Fruit fly (Drosophila melanogaster) whole organism, adult: ENCODE measurements around the gene CG7058.

Experiments used
- CG11617 ChIP-seq: fragments of 200-800 bp; sonication (Bioruptor generic); optimal IDR thresholded peaks from 2 replicates; lab custom pipeline; 2017; ENCODE audit warnings: mild to moderate bottlenecking, missing biosample characterization, missing genetic modification reagents, missing genetic modification characterization
- CG14711 ChIP-seq: fragments of 200-800 bp; sonication (Bioruptor generic); optimal IDR thresholded peaks from 2 replicates; lab custom pipeline; 2018; ENCODE audit warnings: missing biosample characterization, mild to moderate bottlenecking, missing genetic modification characterization, moderate library complexity
- CG1620 ChIP-seq: fragments of 200-800 bp; sonication (Bioruptor generic); optimal IDR thresholded peaks from 2 replicates; lab custom pipeline; 2016; ENCODE audit warnings: missing biosample characterization, missing genetic modification characterization
- CG7101 ChIP-seq: fragments of 200-800 bp; sonication (Bioruptor generic); optimal IDR thresholded peaks from 2 replicates; lab custom pipeline; 2018; ENCODE audit warnings: missing biosample characterization, mild to moderate bottlenecking, missing genetic modification characterization, moderate library complexity
- Hr96 ChIP-seq: fragments of 200-800 bp; sonication (Bioruptor generic); optimal IDR thresholded peaks from 2 replicates; lab custom pipeline; 2016; ENCODE audit warnings: missing biosample characterization, missing genetic modification characterization
- cnc ChIP-seq, 2 experiments: fragments of >200 bp; optimal IDR thresholded peaks; 2 replicates each; lab custom pipeline; 2017

DNA sequence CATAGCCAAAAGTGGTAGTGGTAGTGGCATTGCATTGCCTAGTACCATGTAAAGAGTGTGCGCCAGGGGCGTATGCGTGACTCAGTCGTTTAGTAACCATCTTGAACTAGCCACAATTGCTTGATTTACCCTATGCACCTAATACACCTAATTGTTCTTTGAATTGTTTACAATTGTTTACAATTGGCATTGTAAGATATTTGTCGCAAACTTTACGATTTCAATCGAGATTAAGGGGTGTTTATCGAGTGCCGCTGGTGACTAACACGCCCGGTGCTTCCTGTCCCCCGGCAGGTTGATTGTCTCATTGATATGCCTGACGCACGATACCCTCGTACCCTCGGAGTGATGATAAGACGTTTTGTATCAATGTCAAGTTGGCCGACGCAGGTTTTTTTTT lies 30.6 kb downstream of the CG7058 start:
- no peak for TF ChIP-seq CG14711 (tag; lab: Kevin White, UChicago)
- TF ChIP-seq Hr96: peak; percentile 36
- no peak for TF ChIP-seq CG1620
- TF ChIP-seq CG7101 (tag; lab: Kevin White, UChicago): peak; percentile 58
- TF ChIP-seq CG11617 (GFP tag; lab: Kevin White, UChicago): peak; percentile 46
- TF ChIP-seq cnc (optimal IDR thresholded peaks at IDR 0.05; lab: Kevin White, UChicago): no peak
